Worm (Caenorhabditis elegans): ENCODE results near the gene cft-1.

cft-1 gene

ce11 chrV:5581312-5581711 is 42.7 kb downstream of the cft-1 start, which contains the start of gene klc-2:
TSS of gene klc-2 (minus strand) at chrV:5581412.
- TF ChIP-seq ceh-20 (GFP tag; IDR thresholded peaks at IDR 0.05) (no peak), hlh-30 (tag; optimal IDR thresholded peaks at IDR 0.05; ENCODE audit: insufficient read depth) (no peak), attf-4 (tag; optimal IDR thresholded peaks at IDR 0.05) (no peak), zfp-2 (tag; optimal IDR thresholded peaks at IDR 0.05) (no peak), saeg-2 (GFP tag; IDR thresholded peaks at IDR 0.05) (no peak), dmd-8 (GFP tag; IDR thresholded peaks at IDR 0.05) (no peak), mdl-1 (tag; optimal IDR thresholded peaks at IDR 0.05) (no peak), lin-29 (GFP tag; IDR thresholded peaks at IDR 0.05) (no peak), nhr-48 (tag; optimal IDR thresholded peaks at IDR 0.05) (no peak), T26A8.4 (GFP tag; IDR thresholded peaks at IDR 0.05) (no peak), nhr-6 (tag; optimal IDR thresholded peaks at IDR 0.05) (no peak), dve-1 (tag; optimal IDR thresholded peaks at IDR 0.05; ENCODE audit: insufficient read depth) (no peak), duxl-1 (tag; optimal IDR thresholded peaks at IDR 0.05; ENCODE audit: poor library complexity) (no peak), madf-9 (GFP tag; conservative IDR thresholded peaks at IDR 0.05) (no peak), F49E8.2 (tag; optimal IDR thresholded peaks at IDR 0.05; ENCODE audit: borderline replicate concordance) (no peak), snpc-4 (tag; optimal IDR thresholded peaks at IDR 0.05) (no peak), unc-39 (tag; optimal IDR thresholded peaks at IDR 0.05) (no peak), hmg-1.1 (GFP tag; IDR thresholded peaks at IDR 0.05) (no peak)

ce11 chrV:5582308-5582707 is 43.7 kb downstream of the cft-1 start:
- TF ChIP-seq egl-43 (GFP tag; IDR thresholded peaks at IDR 0.05) (0 out of 2 replicates have a peak, but pooled peaks have one; percentile 38), nhr-48 (tag; optimal IDR thresholded peaks at IDR 0.05) (peak; percentile 12), rbr-2 (tag; optimal IDR thresholded peaks at IDR 0.05) (peak; percentile 10), ceh-28 (tag; optimal IDR thresholded peaks at IDR 0.05) (no peak), lsy-2 (tag; optimal IDR thresholded peaks at IDR 0.05) (peak in 1 of 2 experiments; percentile 19), madf-9 (GFP tag; conservative IDR thresholded peaks at IDR 0.05) (0 out of 2 replicates have a peak, but pooled peaks have one; percentile 28), set-16 (GFP tag; IDR thresholded peaks at IDR 0.05) (no peak), duxl-1 (tag; optimal IDR thresholded peaks at IDR 0.05; ENCODE audit: poor library complexity) (peak; percentile 7)

- TF ChIP-seq mes-2 (tag; optimal IDR thresholded peaks at IDR 0.05; ENCODE audit: poor library complexity, severe bottlenecking) (no peak), aha-1 (tag) (peak; percentile 52), F37D6.2 (tag; optimal IDR thresholded peaks at IDR 0.05) (no peak), lin-38 (GFP tag; IDR thresholded peaks at IDR 0.05) (0 out of 2 replicates have a peak, but pooled peaks have one; percentile 31), snpc-1.2 (GFP tag; IDR thresholded peaks at IDR 0.05) (peak; percentile 54; the same call in 1 of the 2 replicates), egl-43 (GFP tag; IDR thresholded peaks at IDR 0.05) (0 out of 2 replicates have a peak, but pooled peaks have one; percentile 53), nhr-102 (tag; optimal IDR thresholded peaks at IDR 0.05) (no peak), duxl-1 (tag; optimal IDR thresholded peaks at IDR 0.05; ENCODE audit: poor library complexity) (no peak), ama-1 (optimal IDR thresholded peaks at IDR 0.05) (peak; percentile 83), lsy-2 (tag; optimal IDR thresholded peaks at IDR 0.05) (peak in 1 of 2 experiments; percentile 27), mep-1 (tag; optimal IDR thresholded peaks at IDR 0.05) (peak; percentile 40), ctbp-1 (GFP tag; IDR thresholded peaks at IDR 0.05) (0 out of 2 replicates have a peak, but pooled peaks have one; percentile 12), ceh-20 (GFP tag; IDR thresholded peaks at IDR 0.05) (peak; percentile 13; the same call in 1 of the 2 replicates), dve-1 (tag; optimal IDR thresholded peaks at IDR 0.05; ENCODE audit: insufficient read depth) (peak; percentile 3)
Observed at ce11 chrV:5582860-5583259, 44.3 kb downstream of the cft-1 start.

ce11 chrV:5584293-5584776 is 45.7 kb downstream of the cft-1 start, which contains the start of gene pas-6:
TSS of gene pas-6 (minus strand) at chrV:5584343.
- TF ChIP-seq T20F7.1 (GFP tag; optimal IDR thresholded peaks at IDR 0.05) (peak; percentile 11), lin-38 (GFP tag; IDR thresholded peaks at IDR 0.05) (peak; percentile 53), hlh-11 (tag; optimal IDR thresholded peaks at IDR 0.05) (no peak), zfp-3 (GFP tag; conservative IDR thresholded peaks at IDR 0.05) (no peak), mep-1 (tag; optimal IDR thresholded peaks at IDR 0.05) (peak; percentile 4), mes-2 (tag; optimal IDR thresholded peaks at IDR 0.05; ENCODE audit: poor library complexity, severe bottlenecking) (peak; percentile 45), Y105C5A.15 (GFP tag; IDR thresholded peaks at IDR 0.05) (no peak), lsy-2 (tag; optimal IDR thresholded peaks at IDR 0.05) (peak; percentile 83 to 98), nhr-6 (tag; optimal IDR thresholded peaks at IDR 0.05) (peak; percentile 9), dpl-1 (GFP tag; optimal IDR thresholded peaks at IDR 0.05) (peak; percentile 42)

Data from whole organism, L4 larva.